Worm (Caenorhabditis elegans): ENCODE results near the gene oac-23.

DNA sequence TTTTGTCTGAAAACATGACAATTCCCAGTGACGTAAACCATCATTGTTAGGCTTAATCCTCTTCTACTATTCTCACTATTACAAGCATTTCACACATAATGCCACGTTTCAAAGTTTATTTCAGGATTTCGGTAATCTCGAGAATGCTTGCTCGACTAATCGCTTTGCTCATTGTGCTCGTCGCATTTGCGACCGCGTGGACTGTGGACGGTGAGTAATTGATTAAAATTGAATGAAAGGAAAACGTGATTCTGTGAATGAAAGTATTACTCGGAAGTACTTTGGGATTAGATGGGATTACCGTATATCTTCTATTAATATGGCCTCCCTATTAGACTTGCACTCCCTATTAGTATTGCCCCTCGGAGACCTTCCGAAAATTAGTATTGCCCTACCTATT, 47.5 kb upstream of the oac-23 start:
- no peak for TF ChIP-seq cog-1 (tag; optimal IDR thresholded peaks at IDR 0.05)
- no peak for TF ChIP-seq flt-1 (GFP tag; IDR thresholded peaks at IDR 0.05)
- TF ChIP-seq ztf-29 (GFP tag; IDR thresholded peaks at IDR 0.05), result no peak
- no peak for TF ChIP-seq tab-1 (GFP tag; IDR thresholded peaks at IDR 0.05)
- TF ChIP-seq med-1 (GFP tag; optimal IDR thresholded peaks at IDR 0.05; ENCODE audit: insufficient read depth), result no peak
- no peak for TF ChIP-seq T22C8.4 (GFP tag; IDR thresholded peaks at IDR 0.05)
- no peak for TF ChIP-seq ztf-23 (GFP tag; IDR thresholded peaks at IDR 0.05)
- no peak for TF ChIP-seq ref-1 (GFP tag; conservative IDR thresholded peaks at IDR 0.05)
- no peak for TF ChIP-seq klf-2 (GFP tag; conservative IDR thresholded peaks at IDR 0.05)
